Fruit fly (Drosophila melanogaster) whole organism, embryonic: ENCODE results near the gene Jupiter.

Experiments used
- B-H1 ChIP-seq: fragments of 200-800 bp; sonication (Bioruptor generic); IDR thresholded peaks from 3 replicates; pipeline ENCODE4 v1.3.6; 2022; ENCODE audit warnings: missing biosample characterization, missing genetic modification characterization
- Bteb2 ChIP-seq: fragments of 200-800 bp; sonication (Bioruptor generic); optimal IDR thresholded peaks from 2 replicates; lab custom pipeline; 2016; ENCODE audit warnings: missing biosample characterization, missing genetic modification characterization
- CG10147 ChIP-seq: fragments of 200-800 bp; sonication (Bioruptor generic); optimal IDR thresholded peaks from 2 replicates; lab custom pipeline; 2019; ENCODE audit warnings: missing biosample characterization, mild to moderate bottlenecking, missing genetic modification characterization, moderate library complexity
- CG10209 ChIP-seq: fragments of 200-800 bp; sonication (Bioruptor generic); optimal IDR thresholded peaks from 3 replicates; lab custom pipeline; 2017; ENCODE audit warnings: missing biosample characterization, mild to moderate bottlenecking, missing genetic modification characterization, missing genetic modification reagents
- CG1024 ChIP-seq: fragments of 200-800 bp; sonication (Bioruptor generic); IDR thresholded peaks from 2 replicates; pipeline ENCODE4 v1.3.6; 2022; ENCODE audit warnings: missing biosample characterization, missing genetic modification characterization
- CG10267 ChIP-seq: fragments of 200-800 bp; sonication (Bioruptor generic); optimal IDR thresholded peaks from 2 replicates; lab custom pipeline; 2018; ENCODE audit warnings: missing biosample characterization, mild to moderate bottlenecking, missing genetic modification characterization, moderate library complexity
- CG10274 ChIP-seq: fragments of 200-800 bp; sonication (Bioruptor generic); optimal IDR thresholded peaks from 3 replicates; lab custom pipeline; 2017; ENCODE audit warnings: missing biosample characterization, mild to moderate bottlenecking, missing genetic modification characterization
- CG10462 ChIP-seq: fragments of 200-800 bp; sonication (Bioruptor generic); optimal IDR thresholded peaks from 2 replicates; lab custom pipeline; 2016; ENCODE audit warnings: missing biosample characterization, missing genetic modification characterization
- CG12071 ChIP-seq: fragments of 200-800 bp; sonication (Bioruptor generic); optimal IDR thresholded peaks from 3 replicates; lab custom pipeline; 2018; ENCODE audit warnings: missing biosample characterization, mild to moderate bottlenecking, missing genetic modification characterization
- CG12104 ChIP-seq: fragments of 200-800 bp; sonication (Bioruptor generic); optimal IDR thresholded peaks from 3 replicates; lab custom pipeline; 2016; ENCODE audit warnings: missing biosample characterization, missing genetic modification characterization
- CG12155 ChIP-seq: fragments of 200-800 bp; sonication (Bioruptor generic); optimal IDR thresholded peaks from 3 replicates; lab custom pipeline; 2016; ENCODE audit warnings: missing biosample characterization, missing genetic modification characterization
- CG12942 ChIP-seq: fragments of 200-800 bp; sonication (Bioruptor generic); optimal IDR thresholded peaks from 3 replicates; lab custom pipeline; 2016; ENCODE audit warnings: missing biosample characterization, missing genetic modification characterization
- CG13296 ChIP-seq: fragments of 200-800 bp; sonication (Bioruptor generic); optimal IDR thresholded peaks from 3 replicates; lab custom pipeline; 2018; ENCODE audit warnings: missing biosample characterization, mild to moderate bottlenecking, missing genetic modification characterization
- CG13775 ChIP-seq: fragments of 200-800 bp; sonication (Bioruptor generic); optimal IDR thresholded peaks from 3 replicates; lab custom pipeline; 2017; ENCODE audit warnings: missing biosample characterization, mild to moderate bottlenecking, missing genetic modification characterization
- CG13894 ChIP-seq: fragments of 200-800 bp; sonication (Bioruptor generic); optimal IDR thresholded peaks from 3 replicates; lab custom pipeline; 2018; ENCODE audit warnings: missing biosample characterization, mild to moderate bottlenecking, missing genetic modification characterization, moderate library complexity
- CG18011 ChIP-seq: fragments of 200-800 bp; sonication (Bioruptor generic); optimal IDR thresholded peaks from 2 replicates; lab custom pipeline; 2017; ENCODE audit warnings: missing biosample characterization, missing genetic modification characterization, mild to moderate bottlenecking, moderate library complexity, missing genotype
- CG2875 ChIP-seq: fragments of 200-800 bp; sonication (Bioruptor generic); optimal IDR thresholded peaks from 2 replicates; lab custom pipeline; 2017; ENCODE audit warnings: missing biosample characterization, mild to moderate bottlenecking, missing genetic modification characterization, missing genetic modification reagents
- CG6813 ChIP-seq: fragments of 200-800 bp; sonication (Bioruptor generic); optimal IDR thresholded peaks from 2 replicates; lab custom pipeline; 2017; ENCODE audit warnings: missing biosample characterization, missing genetic modification characterization, mild to moderate bottlenecking, moderate library complexity, missing genetic modification reagents
- CG7271 ChIP-seq: fragments of 200-800 bp; sonication (Bioruptor generic); optimal IDR thresholded peaks from 2 replicates; lab custom pipeline; 2018; ENCODE audit warnings: missing biosample characterization, mild to moderate bottlenecking, missing genetic modification characterization, moderate library complexity
- CG8089 ChIP-seq: fragments of 200-800 bp; sonication (Bioruptor generic); optimal IDR thresholded peaks from 3 replicates; lab custom pipeline; 2016; ENCODE audit warnings: missing biosample characterization, missing genetic modification characterization
- CG8281 ChIP-seq: fragments of 200-800 bp; sonication (Bioruptor generic); optimal IDR thresholded peaks from 2 replicates; lab custom pipeline; 2018; ENCODE audit warnings: missing biosample characterization, mild to moderate bottlenecking, missing genetic modification characterization, moderate library complexity
- CTCF ChIP-seq: fragments of 200-800 bp; sonication (Bioruptor generic); optimal IDR thresholded peaks from 2 replicates; lab custom pipeline; 2017; ENCODE audit warnings: missing biosample characterization, mild to moderate bottlenecking, missing genetic modification characterization, moderate library complexity
- Dek ChIP-seq: fragments of 200-800 bp; sonication (Bioruptor generic); optimal IDR thresholded peaks from 3 replicates; lab custom pipeline; 2019; ENCODE audit warnings: missing biosample characterization, mild to moderate bottlenecking, missing genetic modification characterization, moderate library complexity
- Dip3 ChIP-seq: fragments of 200-800 bp; sonication (Bioruptor generic); optimal IDR thresholded peaks from 3 replicates; lab custom pipeline; 2016; ENCODE audit warnings: missing biosample characterization, missing genetic modification characterization
- Doc3 ChIP-seq: fragments of 200-800 bp; sonication (Bioruptor generic); IDR thresholded peaks from 3 replicates; pipeline ENCODE4 v1.3.6; 2022; ENCODE audit warnings: missing biosample characterization, missing genetic modification characterization; ENCODE audit not compliant: partially characterized antibody
- E2f2 ChIP-seq: fragments of 200-800 bp; sonication (Bioruptor generic); IDR thresholded peaks from 2 replicates; pipeline ENCODE4 v1.3.6; 2022; ENCODE audit warnings: missing biosample characterization, missing genetic modification characterization
- Fer2 ChIP-seq: fragments of 200-800 bp; sonication (Bioruptor generic); optimal IDR thresholded peaks from 2 replicates; lab custom pipeline; 2018; ENCODE audit warnings: missing biosample characterization, mild to moderate bottlenecking, missing genetic modification characterization, moderate library complexity
- Hand ChIP-seq: fragments of 200-800 bp; sonication (Bioruptor generic); optimal IDR thresholded peaks from 2 replicates; lab custom pipeline; 2017; ENCODE audit warnings: mild to moderate bottlenecking, missing biosample characterization, missing genetic modification reagents, missing genetic modification characterization
- Hey ChIP-seq: fragments of 200-800 bp; sonication (Bioruptor generic); optimal IDR thresholded peaks from 3 replicates; lab custom pipeline; 2018; ENCODE audit warnings: missing biosample characterization, mild to moderate bottlenecking, missing genetic modification characterization
- Opbp ChIP-seq: fragments of 200-800 bp; sonication (Bioruptor generic); IDR thresholded peaks from 3 replicates; pipeline ENCODE4 v1.3.6; 2022; ENCODE audit warnings: missing biosample characterization, missing genetic modification characterization; ENCODE audit not compliant: partially characterized antibody
- Optix ChIP-seq: fragments of 200-800 bp; sonication (Bioruptor generic); IDR thresholded peaks from 3 replicates; pipeline ENCODE4 v1.3.6; 2022; ENCODE audit warnings: missing biosample characterization, missing genetic modification characterization
- Pdp1 ChIP-seq, 2 experiments: fragments of 200-800 bp; sonication (Bioruptor generic); optimal IDR thresholded peaks; 3 replicates each; lab custom pipeline; 2016; ENCODE audit warnings: missing biosample characterization in 2 of 2, missing genetic modification characterization in 2 of 2, mild to moderate bottlenecking in 1 of 2, moderate library complexity in 1 of 2
- Sox100B ChIP-seq: fragments of 200-800 bp; sonication (Bioruptor generic); optimal IDR thresholded peaks from 3 replicates; lab custom pipeline; 2018; ENCODE audit warnings: missing biosample characterization, mild to moderate bottlenecking, missing genetic modification characterization
- ato ChIP-seq: fragments of 200-800 bp; sonication (Bioruptor generic); IDR thresholded peaks from 2 replicates; pipeline ENCODE4 v1.3.6; 2022; ENCODE audit warnings: missing biosample characterization, missing genetic modification characterization; ENCODE audit not compliant: partially characterized antibody
- bsh ChIP-seq, 2 experiments: fragments of 200-800 bp; sonication (Bioruptor generic); optimal IDR thresholded peaks; 2 replicates each; lab custom pipeline; 2017 to 2018; ENCODE audit warnings: mild to moderate bottlenecking in 2 of 2, missing biosample characterization in 2 of 2, missing genetic modification characterization in 2 of 2, moderate library complexity in 1 of 2
- cas ChIP-seq: fragments of 200-800 bp; sonication (Bioruptor generic); IDR thresholded peaks from 2 replicates; pipeline ENCODE4 v1.3.6; 2022; ENCODE audit warnings: missing biosample characterization, missing genetic modification characterization
- cato ChIP-seq: fragments of 200-800 bp; sonication (Bioruptor generic); optimal IDR thresholded peaks from 2 replicates; lab custom pipeline; 2016; ENCODE audit warnings: missing biosample characterization, missing genetic modification characterization, borderline replicate concordance
- disco-r ChIP-seq: fragments of 200-800 bp; sonication (Bioruptor generic); optimal IDR thresholded peaks from 2 replicates; lab custom pipeline; 2016; ENCODE audit warnings: missing biosample characterization, missing genetic modification characterization
- eyg ChIP-seq: fragments of 200-800 bp; sonication (Bioruptor generic); optimal IDR thresholded peaks from 3 replicates; lab custom pipeline; 2016; ENCODE audit warnings: missing biosample characterization, missing genetic modification characterization
- ftz-f1 ChIP-seq: fragments of 200-800 bp; sonication (Bioruptor generic); optimal IDR thresholded peaks from 2 replicates; lab custom pipeline; 2016; ENCODE audit warnings: missing biosample characterization, missing genetic modification characterization
- gce ChIP-seq: fragments of 200-800 bp; sonication (Bioruptor generic); IDR thresholded peaks from 3 replicates; pipeline ENCODE4 v1.3.6; 2022; ENCODE audit warnings: missing biosample characterization, missing genetic modification characterization
- grau ChIP-seq: fragments of 200-800 bp; optimal IDR thresholded peaks from 3 replicates; lab custom pipeline; 2019; ENCODE audit warnings: missing biosample characterization, mild to moderate bottlenecking, missing genetic modification characterization, moderate library complexity
- hkb ChIP-seq, 2 experiments: fragments of 200-800 bp in 1 of 2; fragments of >200 bp in 1 of 2; sonication (Bioruptor generic) in 1 of 2; IDR thresholded peaks in 1 of 2; optimal IDR thresholded peaks in 1 of 2; 2 replicates each; pipeline versions ENCODE4 v1.3.6 to Lab custom; 2017 to 2022; ENCODE audit warnings: missing biosample characterization in 1 of 2, missing genetic modification characterization in 1 of 2
- lmd ChIP-seq: fragments of 200-800 bp; sonication (Bioruptor generic); IDR thresholded peaks from 2 replicates; pipeline ENCODE4 v1.3.6; 2022; ENCODE audit warnings: missing biosample characterization, missing genetic modification characterization
- mirr ChIP-seq: fragments of 200-800 bp; sonication (Bioruptor generic); optimal IDR thresholded peaks from 3 replicates; lab custom pipeline; 2018; ENCODE audit warnings: missing biosample characterization, mild to moderate bottlenecking, missing genetic modification characterization
- slbo ChIP-seq: fragments of 200-800 bp; sonication (Bioruptor generic); IDR thresholded peaks from 2 replicates; pipeline ENCODE4 v1.3.6; 2022; ENCODE audit warnings: missing biosample characterization, missing genetic modification characterization
- sr ChIP-seq: fragments of 200-800 bp; sonication (Bioruptor generic); IDR thresholded peaks from 3 replicates; pipeline ENCODE4 v1.3.6; 2022; ENCODE audit warnings: missing biosample characterization, missing genetic modification characterization
- trem ChIP-seq: fragments of 200-800 bp; optimal IDR thresholded peaks from 3 replicates; lab custom pipeline; 2019; ENCODE audit warnings: missing biosample characterization, mild to moderate bottlenecking, missing genetic modification characterization, moderate library complexity
- twi ChIP-seq: fragments of 200-800 bp; optimal IDR thresholded peaks from 2 replicates; lab custom pipeline; 2019; ENCODE audit warnings: missing biosample characterization, mild to moderate bottlenecking, missing genetic modification characterization, moderate library complexity

The Jupiter gene

dm6 chr3R:11557492-11557965 lies 62.2 kb downstream of the Jupiter start, which contains the start of gene CG10898 (continued):
- peak; percentile 17 for TF ChIP-seq CG8281 (tag; lab: Kevin White, UChicago)
- TF ChIP-seq gce = peak; percentile 84; the same call in 2 of the 3 replicates
- peak; percentile 79; the same call in 1 of the 2 replicates for TF ChIP-seq cas (GFP tag; lab: Robert Waterston, UW)
- TF ChIP-seq Pdp1 (GFP tag; optimal IDR thresholded peaks at IDR 0.05; lab: Kevin White, UChicago) = peak; percentile 81 to 89
- peak; percentile 65 for TF ChIP-seq eyg
- TF ChIP-seq CG13296 (GFP tag; lab: Kevin White, UChicago) = peak; percentile 72
- TF ChIP-seq CG12104 (GFP tag; lab: Kevin White, UChicago) = peak; percentile 27
- TF ChIP-seq CG7271 (tag; lab: Kevin White, UChicago) = peak; percentile 25
- no peak for TF ChIP-seq Hand
- peak; percentile 62 for TF ChIP-seq CG12071 (GFP tag; lab: Kevin White, UChicago)
- peak; percentile 77 for TF ChIP-seq CG13894 (tag; lab: Kevin White, UChicago)
- peak; percentile 50; the same call in 1 of the 3 replicates for TF ChIP-seq sr (GFP tag; lab: Robert Waterston, UW)
- TF ChIP-seq CG10267 (tag; lab: Kevin White, UChicago) = peak; percentile 72
- TF ChIP-seq Hey (tag; lab: Kevin White, UChicago) = no peak
- no peak for TF ChIP-seq CTCF (GFP tag; lab: Kevin White, UChicago)
- peak; percentile 81 for TF ChIP-seq trem (tag; lab: Kevin White, UChicago)
- peak; percentile 87 for TF ChIP-seq Dip3
- peak; percentile 57 for TF ChIP-seq twi (tag; lab: Kevin White, UChicago)
- peak; percentile 87 for TF ChIP-seq CG12155
- TF ChIP-seq lmd (GFP tag; lab: Robert Waterston, UW) = peak; percentile 86
- TF ChIP-seq CG10147 = peak; percentile 66
- TF ChIP-seq CG18011 (GFP tag; lab: Kevin White, UChicago) = peak; percentile 65
- TF ChIP-seq Fer2 (tag; lab: Kevin White, UChicago) = peak; percentile 59
- TF ChIP-seq disco-r (GFP tag; lab: Kevin White, UChicago) = peak; percentile 2
- TF ChIP-seq grau (tag; lab: Kevin White, UChicago) = peak; percentile 79
- TF ChIP-seq ato (GFP tag; lab: Robert Waterston, UW) = 0 out of 2 replicates have a peak, but pooled peaks have one; percentile 17
- TF ChIP-seq CG13775 (GFP tag; lab: Kevin White, UChicago) = peak; percentile 90
- peak; percentile 83 for TF ChIP-seq CG12942
- TF ChIP-seq Doc3 (GFP tag; lab: Robert Waterston, UW) = no peak
- peak; percentile 80 for TF ChIP-seq CG1024 (GFP tag; lab: Robert Waterston, UW)
- TF ChIP-seq mirr (GFP tag; lab: Kevin White, UChicago) = peak; percentile 63
- peak; percentile 84 for TF ChIP-seq B-H1 (GFP tag; lab: Robert Waterston, UW)
- peak; percentile 93 for TF ChIP-seq slbo
- peak; percentile 77 for TF ChIP-seq CG10462 (GFP tag; lab: Kevin White, UChicago)
- peak; percentile 62 for TF ChIP-seq Dek (tag; lab: Kevin White, UChicago)
- TF ChIP-seq cato (GFP tag; lab: Kevin White, UChicago) = peak; percentile 68
- TF ChIP-seq CG2875 (GFP tag; lab: Kevin White, UChicago) = peak; percentile 39
- TF ChIP-seq ftz-f1 (GFP tag; lab: Kevin White, UChicago) = no peak
- TF ChIP-seq Bteb2 (GFP tag; lab: Kevin White, UChicago) = peak; percentile 86
- TF ChIP-seq Optix (GFP tag; lab: Robert Waterston, UW) = peak; percentile 73
- peak; percentile 41 for TF ChIP-seq hkb (optimal IDR thresholded peaks at IDR 0.05; lab: Kevin White, UChicago)
- TF ChIP-seq hkb (GFP tag; IDR thresholded peaks at IDR 0.05; lab: Robert Waterston, UW) = peak; percentile 88
- TF ChIP-seq CG10209 (GFP tag; lab: Kevin White, UChicago) = peak; percentile 76
- TF ChIP-seq CG10274 (GFP tag; lab: Kevin White, UChicago) = peak; percentile 32
- peak in 1 of 2 experiments; percentile 79 for TF ChIP-seq bsh (GFP tag; optimal IDR thresholded peaks at IDR 0.05; lab: Kevin White, UChicago)
- peak; percentile 77 for TF ChIP-seq CG8089 (GFP tag; lab: Kevin White, UChicago)
- peak; percentile 55 for TF ChIP-seq CG6813 (GFP tag; lab: Kevin White, UChicago)
- TF ChIP-seq Opbp (GFP tag; lab: Robert Waterston, UW) = no peak
- TF ChIP-seq E2f2 (GFP tag; lab: Robert Waterston, UW) = peak; percentile 72
- peak; percentile 46 for TF ChIP-seq Sox100B (GFP tag; lab: Kevin White, UChicago)
